Worm (Caenorhabditis elegans): ENCODE results near the gene C40H1.7.

- no peak for TF ChIP-seq ets-4 (tag; optimal IDR thresholded peaks at IDR 0.05)
- TF ChIP-seq ama-1 (optimal IDR thresholded peaks at IDR 0.05) = no peak
- TF ChIP-seq ref-2 (tag; optimal IDR thresholded peaks at IDR 0.05) = no peak
- TF ChIP-seq pha-4 (tag; optimal IDR thresholded peaks at IDR 0.05) = no peak
- TF ChIP-seq rnt-1 (tag; optimal IDR thresholded peaks at IDR 0.05) = no peak
- TF ChIP-seq ceh-24 (tag; optimal IDR thresholded peaks at IDR 0.05) = no peak
- no peak for TF ChIP-seq lin-11 (tag; optimal IDR thresholded peaks at IDR 0.05)
- no peak for TF ChIP-seq hlh-30 (tag; optimal IDR thresholded peaks at IDR 0.05; ENCODE audit: insufficient read depth)
- peak; percentile 1 for TF ChIP-seq ceh-18 (tag; optimal IDR thresholded peaks at IDR 0.05)
These were observed 21.3 kb downstream of the C40H1.7 start for ce11 chrIII:9346114-9346513.

All from whole organism, late embryonic.